Fruit fly (Drosophila melanogaster) whole organism, adult: Measurements from ENCODE around the gene sev.
A peak's percentile ranks its signal among the peaks of the same experiment; 100 is the strongest.

Experiments
- CG11617 ChIP-seq: fragments of 200-800 bp; sonication (Bioruptor generic); optimal IDR thresholded peaks from 2 replicates; lab custom pipeline; 2017; ENCODE audit warnings: mild to moderate bottlenecking, missing biosample characterization, missing genetic modification reagents, missing genetic modification characterization
- CG12768 ChIP-seq: fragments of 200-800 bp; sonication (Bioruptor generic); optimal IDR thresholded peaks from 2 replicates; lab custom pipeline; 2017; ENCODE audit warnings: missing biosample characterization, missing genetic modification characterization, mild to moderate bottlenecking, moderate library complexity, missing genetic modification reagents
- CG14711 ChIP-seq: fragments of 200-800 bp; sonication (Bioruptor generic); optimal IDR thresholded peaks from 2 replicates; lab custom pipeline; 2018; ENCODE audit warnings: missing biosample characterization, mild to moderate bottlenecking, missing genetic modification characterization, moderate library complexity
- CG1620 ChIP-seq: fragments of 200-800 bp; sonication (Bioruptor generic); optimal IDR thresholded peaks from 2 replicates; lab custom pipeline; 2016; ENCODE audit warnings: missing biosample characterization, missing genetic modification characterization
- CG33017 ChIP-seq: fragments of 200-800 bp; sonication (Bioruptor generic); optimal IDR thresholded peaks from 2 replicates; lab custom pipeline; 2018; ENCODE audit warnings: missing biosample characterization, mild to moderate bottlenecking, missing genetic modification characterization, moderate library complexity
- CG5204 ChIP-seq: fragments of 200-800 bp; sonication (Bioruptor generic); optimal IDR thresholded peaks from 2 replicates; lab custom pipeline; 2016; ENCODE audit warnings: missing biosample characterization, missing genetic modification characterization
- CG7045 ChIP-seq: fragments of 200-800 bp; sonication (Bioruptor generic); optimal IDR thresholded peaks from 2 replicates; lab custom pipeline; 2017; ENCODE audit warnings: missing biosample characterization, mild to moderate bottlenecking, missing genetic modification characterization
- CG7101 ChIP-seq: fragments of 200-800 bp; sonication (Bioruptor generic); optimal IDR thresholded peaks from 2 replicates; lab custom pipeline; 2018; ENCODE audit warnings: missing biosample characterization, mild to moderate bottlenecking, missing genetic modification characterization, moderate library complexity
- Clk ChIP-seq: fragments of 200-800 bp; sonication (Bioruptor generic); optimal IDR thresholded peaks from 2 replicates; lab custom pipeline; 2017; ENCODE audit warnings: missing biosample characterization, missing genetic modification characterization
- Crg-1 ChIP-seq: fragments of 200-800 bp; sonication (Bioruptor generic); optimal IDR thresholded peaks from 2 replicates; lab custom pipeline; 2016; ENCODE audit warnings: missing biosample characterization, missing genetic modification characterization
- Hr96 ChIP-seq: fragments of 200-800 bp; sonication (Bioruptor generic); optimal IDR thresholded peaks from 2 replicates; lab custom pipeline; 2016; ENCODE audit warnings: missing biosample characterization, missing genetic modification characterization
- Mnt ChIP-seq: fragments of 200-800 bp; sonication (Bioruptor generic); optimal IDR thresholded peaks from 2 replicates; lab custom pipeline; 2016; ENCODE audit warnings: missing biosample characterization, mild to moderate bottlenecking, missing genetic modification characterization
- bab1 ChIP-seq: fragments of 200-800 bp; sonication (Bioruptor generic); optimal IDR thresholded peaks from 3 replicates; lab custom pipeline; 2019; ENCODE audit warnings: missing biosample characterization, mild to moderate bottlenecking, missing genetic modification characterization, moderate library complexity
- cic ChIP-seq: fragments of 200-800 bp; sonication (Bioruptor generic); optimal IDR thresholded peaks from 2 replicates; lab custom pipeline; 2017; ENCODE audit warnings: missing biosample characterization, mild to moderate bottlenecking, missing genetic modification characterization, moderate library complexity
- cnc ChIP-seq, 2 experiments: fragments of >200 bp; optimal IDR thresholded peaks; 2 replicates each; lab custom pipeline; 2017
- kay ChIP-seq: fragments of 200-800 bp; sonication (Bioruptor generic); peaks from one replicate; lab custom pipeline; 2016; ENCODE audit warnings: missing biosample characterization, missing genetic modification characterization, borderline replicate concordance
- ovo ChIP-seq: fragments of 200-800 bp; sonication (Bioruptor generic); optimal IDR thresholded peaks from 2 replicates; lab custom pipeline; 2016; ENCODE audit warnings: missing biosample characterization, missing genetic modification characterization
- pad ChIP-seq: fragments of 200-800 bp; sonication (Bioruptor generic); optimal IDR thresholded peaks from 3 replicates; lab custom pipeline; 2017; ENCODE audit warnings: missing biosample characterization, missing genetic modification characterization, mild to moderate bottlenecking, moderate library complexity, missing genetic modification reagents
- tj ChIP-seq: fragments of 200-800 bp; sonication (Bioruptor generic); optimal IDR thresholded peaks from 3 replicates; lab custom pipeline; 2017; ENCODE audit warnings: missing biosample characterization, mild to moderate bottlenecking, missing genetic modification characterization, moderate library complexity
- toe ChIP-seq: fragments of 200-800 bp; sonication (Bioruptor generic); optimal IDR thresholded peaks from 2 replicates; lab custom pipeline; 2016; ENCODE audit warnings: missing biosample characterization, missing genetic modification characterization

sev gene

DNA sequence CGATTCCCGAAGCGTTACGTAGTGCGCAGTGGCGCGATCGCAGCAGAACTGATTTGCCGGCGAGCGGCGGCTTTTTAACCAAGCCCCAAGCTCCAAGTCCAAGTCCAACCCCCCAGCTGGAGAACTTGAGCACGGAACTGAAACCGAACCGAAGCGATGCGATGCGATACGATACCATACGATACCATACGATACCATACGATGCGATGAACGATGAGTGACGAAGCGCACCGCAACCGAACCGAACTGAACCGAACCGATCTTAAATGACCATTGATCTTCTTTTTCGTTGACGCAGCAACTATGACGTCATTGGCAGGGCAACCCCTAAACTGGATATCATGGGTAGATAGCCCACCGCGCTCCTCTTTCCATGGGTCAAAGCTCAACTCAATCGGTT lies at the start of gene sev:
sev (minus strand) TSS at position 50 of the 400 bp plus-strand sequence.
- TF ChIP-seq CG1620 (GFP tag; lab: Kevin White, UChicago) (no peak), cic (GFP tag; lab: Kevin White, UChicago) (no peak), CG11617 (no peak), tj (GFP tag; lab: Kevin White, UChicago) (peak; percentile 25), CG7045 (GFP tag; lab: Kevin White, UChicago) (no peak), CG12768 (peak; percentile 32), CG5204 (no peak)

DNA sequence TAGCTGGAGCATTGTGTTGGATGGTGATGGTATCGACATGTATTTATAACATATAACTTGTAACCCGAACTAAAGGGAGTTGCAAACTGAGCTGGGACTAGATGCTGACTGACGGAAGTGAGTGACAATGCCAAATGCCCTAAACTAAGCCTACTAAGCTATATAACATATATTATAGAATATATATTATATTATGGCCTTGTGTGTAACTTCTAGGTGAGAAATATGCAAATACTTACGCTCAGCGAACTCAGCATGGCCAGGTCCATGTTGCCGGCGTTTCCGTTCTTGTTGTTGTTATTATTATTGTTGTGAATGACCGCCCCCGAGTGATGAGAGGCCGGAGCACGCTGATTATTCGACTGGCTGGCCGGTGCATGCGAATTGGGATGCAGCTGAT lies 46.2 kb upstream of the sev start, which contains the start of gene CG44385:
CG44385 (minus strand) TSS at position 101 of the 400 bp plus-strand sequence.
- TF ChIP-seq cnc (optimal IDR thresholded peaks at IDR 0.05; lab: Kevin White, UChicago) (no peak), Hr96 (GFP tag; lab: Kevin White, UChicago) (no peak), CG1620 (GFP tag; lab: Kevin White, UChicago) (no peak), cic (GFP tag; lab: Kevin White, UChicago) (no peak), ovo (GFP tag; lab: Kevin White, UChicago) (no peak), Clk (GFP tag; lab: Kevin White, UChicago) (no peak), Mnt (GFP tag; lab: Kevin White, UChicago) (no peak), CG5204 (no peak), toe (GFP tag; lab: Kevin White, UChicago) (no peak)

DNA sequence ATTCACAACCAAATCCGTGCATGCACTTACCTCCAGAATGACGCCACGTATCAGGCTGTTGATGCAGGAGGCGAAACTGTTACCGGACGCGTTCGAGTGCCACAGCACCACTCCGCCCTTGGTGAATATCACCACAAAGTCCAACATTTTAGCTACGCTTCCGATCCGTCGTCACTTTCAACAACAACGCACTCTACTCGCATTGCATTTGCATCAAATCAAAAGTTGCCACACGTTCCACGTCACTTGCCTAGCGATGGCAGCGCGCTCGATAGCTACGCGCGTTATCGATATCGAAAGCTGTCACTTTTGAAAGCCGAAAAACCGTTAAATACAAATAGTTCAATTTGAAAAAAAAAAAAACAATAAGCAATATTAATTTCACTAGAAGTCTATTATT lies 42.7 kb upstream of the sev start, which contains the start of gene SrpRalpha:
SrpRalpha (minus strand) TSS at position 260 of the 400 bp plus-strand sequence.
- TF ChIP-seq CG14711 (tag; lab: Kevin White, UChicago): no peak
- TF ChIP-seq CG12768: no peak
- TF ChIP-seq bab1 (GFP tag; lab: Kevin White, UChicago): peak; percentile 9
- no peak for TF ChIP-seq CG1620 (GFP tag; lab: Kevin White, UChicago)
- no peak for TF ChIP-seq cnc (optimal IDR thresholded peaks at IDR 0.05; lab: Kevin White, UChicago)
- no peak for TF ChIP-seq CG7101 (tag; lab: Kevin White, UChicago)
- TF ChIP-seq pad (GFP tag; lab: Kevin White, UChicago): no peak

- peak; percentile 91 for TF ChIP-seq CG14711 (tag; lab: Kevin White, UChicago)
- TF ChIP-seq CG7101 (tag; lab: Kevin White, UChicago): peak; percentile 33
- no peak for TF ChIP-seq CG7045 (GFP tag; lab: Kevin White, UChicago)
- no peak for TF ChIP-seq bab1 (GFP tag; lab: Kevin White, UChicago)
- TF ChIP-seq CG11617: peak; percentile 34
- TF ChIP-seq Mnt (GFP tag; lab: Kevin White, UChicago): no peak
- TF ChIP-seq CG1620 (GFP tag; lab: Kevin White, UChicago): peak; percentile 34
- peak; percentile 46 for TF ChIP-seq ovo (GFP tag; lab: Kevin White, UChicago)
- TF ChIP-seq tj (GFP tag; lab: Kevin White, UChicago): peak; percentile 37
- TF ChIP-seq Hr96 (GFP tag; lab: Kevin White, UChicago): no peak
- TF ChIP-seq cnc (optimal IDR thresholded peaks at IDR 0.05; lab: Kevin White, UChicago): peak; percentile 86 to 97
Observed at dm6 chrX:11124749-11125508, 38.8 kb upstream of the sev start, which contains the start of gene Rpt3. TSS of gene Rpt3 (plus strand) at chrX:11125101.

- TF ChIP-seq Mnt (GFP tag; lab: Kevin White, UChicago) (peak; percentile 7), CG7045 (GFP tag; lab: Kevin White, UChicago) (no peak)
Observed at dm6 chrX:11124126-11124748, 38.1 kb upstream of the sev start, which contains the start of gene CG11122. TSS of gene CG11122 (minus strand) at chrX:11124726.

DNA sequence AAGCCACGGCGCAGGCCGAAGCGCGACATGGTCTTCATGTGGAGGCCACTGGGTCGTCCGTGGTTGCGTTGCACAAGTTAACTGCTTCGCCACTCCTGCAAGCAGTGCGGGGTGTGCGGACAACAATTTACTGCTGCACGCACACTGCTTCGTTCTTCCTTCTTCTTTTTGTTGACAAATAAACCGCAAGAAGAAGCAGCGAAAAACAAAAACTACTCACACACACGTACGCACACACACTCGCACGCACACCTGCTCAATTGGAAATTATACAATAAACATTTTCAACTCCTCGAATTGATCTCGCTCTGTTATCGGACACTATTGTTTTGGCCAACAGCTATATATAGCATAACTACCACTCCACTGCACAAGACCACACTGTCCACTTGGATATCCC lies 37.5 kb upstream of the sev start:
- TF ChIP-seq CG7045 (GFP tag; lab: Kevin White, UChicago) (no peak), Hr96 (GFP tag; lab: Kevin White, UChicago) (no peak), CG33017 (tag; lab: Kevin White, UChicago) (no peak), bab1 (GFP tag; lab: Kevin White, UChicago) (no peak), Crg-1 (no peak), cic (GFP tag; lab: Kevin White, UChicago) (no peak)

- TF ChIP-seq bab1 (GFP tag; lab: Kevin White, UChicago): no peak
- no peak for TF ChIP-seq kay (GFP tag; lab: Kevin White, UChicago)
- no peak for TF ChIP-seq CG7101 (tag; lab: Kevin White, UChicago)
- TF ChIP-seq CG14711 (tag; lab: Kevin White, UChicago): no peak
- TF ChIP-seq toe (GFP tag; lab: Kevin White, UChicago): no peak
- no peak for TF ChIP-seq CG7045 (GFP tag; lab: Kevin White, UChicago)
- no peak for TF ChIP-seq CG33017 (tag; lab: Kevin White, UChicago)
- no peak for TF ChIP-seq Mnt (GFP tag; lab: Kevin White, UChicago)
- no peak for TF ChIP-seq ovo (GFP tag; lab: Kevin White, UChicago)
- no peak for TF ChIP-seq CG11617
- no peak for TF ChIP-seq cnc (optimal IDR thresholded peaks at IDR 0.05; lab: Kevin White, UChicago)
- TF ChIP-seq CG1620 (GFP tag; lab: Kevin White, UChicago): no peak
- TF ChIP-seq Crg-1: no peak
Observed at dm6 chrX:11109670-11110069, 23.6 kb upstream of the sev start.
